Worm (Caenorhabditis elegans) whole organism, L1 larva: ENCODE data around the gene Y37D8A.8.

Source experiments
- C34B4.2 ChIP-seq: sonication (generic microtip); optimal IDR thresholded peaks from 2 replicates; lab custom pipeline; 2017; ENCODE audit warnings: mild to moderate bottlenecking, missing genetic modification characterization, missing compliant biosample characterization
- Y116A8C.19 ChIP-seq: sonication (generic microtip); optimal IDR thresholded peaks from 2 replicates; lab custom pipeline; 2016; ENCODE audit warnings: missing compliant biosample characterization, missing genetic modification characterization, borderline replicate concordance
- aha-1 ChIP-seq: fragments of 150-350 bp; optimal IDR thresholded peaks from 2 replicates; lab custom pipeline; 2014; ENCODE audit warnings: missing biosample characterization, missing genetic modification characterization
- aly-2 ChIP-seq: fragments of 150-350 bp; optimal IDR thresholded peaks from 2 replicates; lab custom pipeline; 2014; ENCODE audit warnings: missing biosample characterization, missing genetic modification characterization
- blmp-1 ChIP-seq: fragments of 150-350 bp; optimal IDR thresholded peaks from 2 replicates; lab custom pipeline; 2014; ENCODE audit warnings: missing biosample characterization, missing genetic modification characterization
- ceh-63 ChIP-seq: fragments of 200-800 bp; sonication (Bioruptor generic); optimal IDR thresholded peaks from 2 replicates; lab custom pipeline; 2018; ENCODE audit warnings: mild to moderate bottlenecking, missing genetic modification characterization, missing compliant biosample characterization
- dsc-1 ChIP-seq: sonication (generic microtip); optimal IDR thresholded peaks from 2 replicates; lab custom pipeline; 2016; ENCODE audit warnings: mild to moderate bottlenecking, missing genetic modification characterization, missing compliant biosample characterization
- efl-1 ChIP-seq, 4 experiments: fragments of 150-350 bp; optimal IDR thresholded peaks in 3 of 4; peaks in 1 of 4; 1 replicate in 1 of 4; 2 replicates in 3 of 4; lab custom pipeline; 2014; ENCODE audit warnings: missing biosample characterization in 2 of 4, missing genetic modification characterization in 2 of 4, missing genetic modification reagents in 2 of 4
- efl-3 ChIP-seq: fragments of 200-800 bp; sonication (Bioruptor generic); optimal IDR thresholded peaks from 2 replicates; lab custom pipeline; 2018; ENCODE audit warnings: mild to moderate bottlenecking, missing genetic modification characterization, missing compliant biosample characterization
- egl-27 ChIP-seq, 2 experiments: fragments of 150-350 bp in 1 of 2; sonication (generic microtip); optimal IDR thresholded peaks; 3 replicates each; lab custom pipeline; 2017 to 2018; ENCODE audit warnings: missing biosample characterization in 2 of 2, missing genetic modification characterization in 2 of 2, missing genetic modification reagents in 2 of 2
- elt-2 ChIP-seq: sonication (generic microtip); optimal IDR thresholded peaks from 2 replicates; lab custom pipeline; 2016; ENCODE audit warnings: missing genetic modification characterization, mild to moderate bottlenecking, inconsistent platforms, missing compliant biosample characterization, missing genetic modification reagents
- fkh-10 ChIP-seq: sonication (generic microtip); optimal IDR thresholded peaks from 2 replicates; lab custom pipeline; 2017; ENCODE audit warnings: missing biosample characterization, missing genetic modification reagents, missing genetic modification characterization
- hpl-2 ChIP-seq: fragments of 150-350 bp; optimal IDR thresholded peaks from 2 replicates; lab custom pipeline; 2014; ENCODE audit warnings: missing biosample characterization, missing genetic modification reagents, missing genetic modification characterization
- jun-1 ChIP-seq: fragments of 150-350 bp; optimal IDR thresholded peaks from 2 replicates; lab custom pipeline; 2014; ENCODE audit warnings: missing biosample characterization, missing genetic modification reagents, missing genetic modification characterization
- lin-14 ChIP-seq: fragments of 200-800 bp; sonication (Bioruptor generic); optimal IDR thresholded peaks from 2 replicates; lab custom pipeline; 2018; ENCODE audit warnings: mild to moderate bottlenecking, missing genetic modification characterization, moderate library complexity, missing compliant biosample characterization
- lir-3 ChIP-seq: sonication (generic microtip); optimal IDR thresholded peaks from 2 replicates; lab custom pipeline; 2016; ENCODE audit warnings: mild to moderate bottlenecking, missing genetic modification characterization, moderate library complexity, missing compliant biosample characterization; ENCODE audit not compliant: poor library complexity
- mep-1 ChIP-seq: fragments of 150-350 bp; optimal IDR thresholded peaks from 2 replicates; lab custom pipeline; 2014; ENCODE audit warnings: missing biosample characterization, missing genetic modification characterization
- nhr-237 ChIP-seq: fragments of 150-350 bp; optimal IDR thresholded peaks from 2 replicates; lab custom pipeline; 2014; ENCODE audit warnings: missing biosample characterization, missing genetic modification characterization
- nhr-28 ChIP-seq: fragments of 150-350 bp; optimal IDR thresholded peaks from 2 replicates; lab custom pipeline; 2014; ENCODE audit warnings: missing biosample characterization, missing genetic modification characterization
- nhr-76 ChIP-seq: sonication (generic microtip); optimal IDR thresholded peaks from 2 replicates; lab custom pipeline; 2017; ENCODE audit warnings: missing biosample characterization, missing genetic modification characterization
- nhr-90 ChIP-seq: sonication (generic microtip); optimal IDR thresholded peaks from 2 replicates; lab custom pipeline; 2016; ENCODE audit warnings: mild to moderate bottlenecking, missing genetic modification characterization, missing compliant biosample characterization; ENCODE audit not compliant: poor library complexity
- pag-3 ChIP-seq: sonication (generic microtip); optimal IDR thresholded peaks from 2 replicates; lab custom pipeline; 2017; ENCODE audit warnings: missing genetic modification characterization, mild to moderate bottlenecking, missing compliant biosample characterization, antibody characterized with exemption, borderline replicate concordance; ENCODE audit not compliant: insufficient read depth
- rnt-1 ChIP-seq: sonication (generic microtip); optimal IDR thresholded peaks from 2 replicates; lab custom pipeline; 2016; ENCODE audit warnings: mild to moderate bottlenecking, missing genetic modification characterization, moderate library complexity, missing compliant biosample characterization
- snpc-4 ChIP-seq: fragments of 150-350 bp; optimal IDR thresholded peaks from 2 replicates; lab custom pipeline; 2014; ENCODE audit warnings: missing biosample characterization, missing genetic modification characterization
- snu-23 ChIP-seq: sonication (generic microtip); optimal IDR thresholded peaks from 2 replicates; lab custom pipeline; 2016; ENCODE audit warnings: missing genetic modification characterization, missing compliant biosample characterization
- sup-37 ChIP-seq: fragments of 200-800 bp; sonication (Bioruptor generic); optimal IDR thresholded peaks from 2 replicates; lab custom pipeline; 2018; ENCODE audit warnings: mild to moderate bottlenecking, missing genetic modification characterization, missing compliant biosample characterization
- tlp-1 ChIP-seq: fragments of 150-350 bp; optimal IDR thresholded peaks from 2 replicates; lab custom pipeline; 2014; ENCODE audit warnings: missing biosample characterization, missing genetic modification characterization
- unc-130 ChIP-seq: fragments of 150-350 bp; optimal IDR thresholded peaks from 2 replicates; lab custom pipeline; 2017; ENCODE audit warnings: missing biosample characterization, missing genetic modification characterization, inconsistent platforms
- unc-62 ChIP-seq: fragments of 150-350 bp; optimal IDR thresholded peaks from 2 replicates; lab custom pipeline; 2014; ENCODE audit warnings: missing biosample characterization, missing genetic modification reagents, missing genetic modification characterization
- unc-98 ChIP-seq: fragments of 200-800 bp; sonication (Bioruptor generic); IDR thresholded peaks from 2 replicates; pipeline ENCODE4 v1.3.6; 2022; ENCODE audit warnings: missing genetic modification characterization, missing compliant biosample characterization
- vab-15 ChIP-seq: sonication (generic microtip); optimal IDR thresholded peaks from 2 replicates; lab custom pipeline; 2017; ENCODE audit warnings: missing genotype, mild to moderate bottlenecking, missing genetic modification characterization, missing compliant biosample characterization
- ztf-11 ChIP-seq, 2 experiments: sonication (generic microtip); optimal IDR thresholded peaks; 2 replicates each; lab custom pipeline; 2016 to 2017; ENCODE audit warnings: missing genetic modification characterization in 2 of 2, missing biosample characterization in 1 of 2, missing compliant biosample characterization in 1 of 2

Gene Y37D8A.8

ce11 chrIII:12874606-12875066 is 9.9 kb downstream of the Y37D8A.8 start, which contains the start of the genes mrg-1 and spcs-2 (continued):
- TF ChIP-seq Y116A8C.19 (tag; lab: Kevin White, UChicago): no peak
- peak; percentile 54 for TF ChIP-seq jun-1 (tag; lab: Kevin White, UChicago)
- peak; percentile 93 for TF ChIP-seq nhr-90 (tag; lab: Kevin White, UChicago)

ce11 chrIII:12875653-12876052 is 10.9 kb downstream of the Y37D8A.8 start:
- TF ChIP-seq aly-2 (tag; lab: Kevin White, UChicago): no peak

- TF ChIP-seq efl-3 (GFP tag; lab: Kevin White, UChicago) (no peak), unc-98 (GFP tag; lab: Robert Waterston, UW) (0 out of 2 replicates have a peak, but pooled peaks have one; percentile 13)
- TF ChIP-seq, all 84 proteins: peak for 1
Measured at ce11 chrIII:12877527-12878234, 12.9 kb downstream of the Y37D8A.8 start, which contains the start of the genes cec-7 and enu-3.5. cec-7 (minus strand) TSS chrIII:12877577. enu-3.5 (plus strand) TSS chrIII:12878196.

- TF ChIP-seq aha-1: no peak
- TF ChIP-seq tlp-1: no peak
- no peak for TF ChIP-seq nhr-76 (tag; lab: Kevin White, UChicago)
- TF ChIP-seq efl-3 (GFP tag; lab: Kevin White, UChicago): no peak
- TF ChIP-seq egl-27 (tag; optimal IDR thresholded peaks at IDR 0.05; lab: Kevin White, UChicago): no peak
- TF ChIP-seq dsc-1 (tag; lab: Kevin White, UChicago): no peak
- TF ChIP-seq jun-1 (tag; lab: Kevin White, UChicago): no peak
- TF ChIP-seq efl-1 (optimal IDR thresholded peaks at IDR 0.05; lab: Kevin White, UChicago): no peak
- no peak for TF ChIP-seq efl-1 (GFP tag; optimal IDR thresholded peaks at IDR 0.05 in 1 of 2; lab: Kevin White, UChicago)
- TF ChIP-seq unc-130 (tag; lab: Kevin White, UChicago): no peak
- TF ChIP-seq blmp-1 (tag; lab: Kevin White, UChicago): no peak
- no peak for TF ChIP-seq nhr-28 (tag; lab: Kevin White, UChicago)
- TF ChIP-seq ztf-11 (tag; optimal IDR thresholded peaks at IDR 0.05; lab: Kevin White, UChicago): no peak
- TF ChIP-seq hpl-2 (GFP tag; lab: Kevin White, UChicago): no peak
Measured at ce11 chrIII:12880704-12881103, 16.0 kb downstream of the Y37D8A.8 start.

ce11 chrIII:12885153-12885552 is 20.4 kb downstream of the Y37D8A.8 start:
- TF ChIP-seq ceh-63 (GFP tag; lab: Kevin White, UChicago) (no peak), blmp-1 (tag; lab: Kevin White, UChicago) (no peak), elt-2 (tag; lab: Kevin White, UChicago) (no peak), Y116A8C.19 (tag; lab: Kevin White, UChicago) (no peak), unc-62 (GFP tag; lab: Kevin White, UChicago) (no peak), nhr-237 (tag; lab: Kevin White, UChicago) (no peak), pag-3 (tag; lab: Kevin White, UChicago) (no peak), snu-23 (GFP tag; lab: Kevin White, UChicago) (no peak), lin-14 (no peak), lir-3 (tag; lab: Kevin White, UChicago) (no peak), vab-15 (no peak), fkh-10 (GFP tag; lab: Kevin White, UChicago) (no peak), tlp-1 (no peak), C34B4.2 (tag; lab: Kevin White, UChicago) (no peak), jun-1 (tag; lab: Kevin White, UChicago) (no peak), rnt-1 (no peak), snpc-4 (tag; lab: Kevin White, UChicago) (no peak), sup-37 (GFP tag; lab: Kevin White, UChicago) (no peak), mep-1 (tag; lab: Kevin White, UChicago) (no peak)
